Fruit fly (Drosophila melanogaster) whole organism, prepupa: ENCODE measurements around the gene CG34273.
A peak's percentile ranks its signal among the peaks of the same experiment; 100 is the strongest.

Experiments used
- Blimp-1 ChIP-seq: fragments of 200-800 bp; sonication (Bioruptor generic); optimal IDR thresholded peaks from 3 replicates; lab custom pipeline; 2017; ENCODE audit warnings: missing biosample characterization, missing genetic modification characterization, mild to moderate bottlenecking, moderate library complexity, missing genetic modification reagents
- CG10631 ChIP-seq: fragments of 200-800 bp; sonication (Bioruptor generic); optimal IDR thresholded peaks from 2 replicates; lab custom pipeline; 2016; ENCODE audit warnings: missing biosample characterization, missing genetic modification characterization
- CG11902 ChIP-seq: fragments of 200-800 bp; sonication (Bioruptor generic); optimal IDR thresholded peaks from 3 replicates; lab custom pipeline; 2016; ENCODE audit warnings: missing biosample characterization, missing genetic modification characterization
- CG15336 ChIP-seq: fragments of 200-800 bp; sonication (Bioruptor generic); IDR thresholded peaks from 2 replicates; pipeline ENCODE4 v1.3.6; 2022; ENCODE audit warnings: missing biosample characterization, missing genetic modification characterization
- CG1621 ChIP-seq: fragments of 200-800 bp; sonication (Bioruptor generic); optimal IDR thresholded peaks from 3 replicates; lab custom pipeline; 2018; ENCODE audit warnings: missing biosample characterization, mild to moderate bottlenecking, missing genetic modification characterization
- CG16779 ChIP-seq: fragments of 200-800 bp; sonication (Bioruptor generic); optimal IDR thresholded peaks from 3 replicates; lab custom pipeline; 2017; ENCODE audit warnings: missing biosample characterization, mild to moderate bottlenecking, missing genetic modification characterization
- CG31627 ChIP-seq: fragments of 200-800 bp; sonication (Bioruptor generic); optimal IDR thresholded peaks from 3 replicates; lab custom pipeline; 2016; ENCODE audit warnings: missing biosample characterization, missing genetic modification characterization
- CG32006 ChIP-seq: fragments of 200-800 bp; sonication (Bioruptor generic); optimal IDR thresholded peaks from 3 replicates; lab custom pipeline; 2017; ENCODE audit warnings: missing biosample characterization, mild to moderate bottlenecking, missing genetic modification characterization
- CG34406 ChIP-seq: fragments of 200-800 bp; sonication (Bioruptor generic); optimal IDR thresholded peaks from 3 replicates; lab custom pipeline; 2016; ENCODE audit warnings: missing biosample characterization, missing genetic modification characterization
- CG4318 ChIP-seq: fragments of 200-800 bp; sonication (Bioruptor generic); optimal IDR thresholded peaks from 3 replicates; lab custom pipeline; 2017; ENCODE audit warnings: missing biosample characterization, mild to moderate bottlenecking, missing genetic modification characterization
- CG6163 ChIP-seq: fragments of 200-800 bp; sonication (Bioruptor generic); IDR thresholded peaks from 3 replicates; pipeline ENCODE4 v1.3.6; 2022; ENCODE audit warnings: missing biosample characterization, missing genetic modification characterization
- CG6276 ChIP-seq: fragments of 200-800 bp; sonication (Bioruptor generic); optimal IDR thresholded peaks from 2 replicates; lab custom pipeline; 2017; ENCODE audit warnings: missing biosample characterization, mild to moderate bottlenecking, missing genetic modification characterization
- CG6792 ChIP-seq: fragments of 200-800 bp; sonication (Bioruptor generic); optimal IDR thresholded peaks from 3 replicates; lab custom pipeline; 2016; ENCODE audit warnings: missing biosample characterization, missing genetic modification characterization
- CG6808 ChIP-seq: fragments of 200-800 bp; sonication (Bioruptor generic); optimal IDR thresholded peaks from 3 replicates; lab custom pipeline; 2017; ENCODE audit warnings: missing biosample characterization, missing genetic modification characterization, mild to moderate bottlenecking, moderate library complexity, missing genetic modification reagents
- CG7368 ChIP-seq: fragments of 200-800 bp; sonication (Bioruptor generic); optimal IDR thresholded peaks from 3 replicates; lab custom pipeline; 2016; ENCODE audit warnings: missing biosample characterization, missing genetic modification characterization
- CG9139 ChIP-seq: fragments of 200-800 bp; sonication (Bioruptor generic); optimal IDR thresholded peaks from 3 replicates; lab custom pipeline; 2017; ENCODE audit warnings: missing biosample characterization, mild to moderate bottlenecking, missing genetic modification characterization
- Eip78C ChIP-seq: fragments of 200-800 bp; sonication (Bioruptor generic); peaks from one replicate; lab custom pipeline; 2016; ENCODE audit warnings: missing biosample characterization, missing genetic modification characterization
- Eip93F ChIP-seq: fragments of 200-800 bp; sonication (Bioruptor generic); optimal IDR thresholded peaks from 2 replicates; lab custom pipeline; 2016; ENCODE audit warnings: missing biosample characterization, mild to moderate bottlenecking, missing genetic modification characterization
- Ets96B ChIP-seq: fragments of 200-800 bp; optimal IDR thresholded peaks from 2 replicates; lab custom pipeline; 2019; ENCODE audit warnings: missing biosample characterization, mild to moderate bottlenecking, missing genetic modification characterization, moderate library complexity
- Hr38 ChIP-seq: sonication (Bioruptor generic); optimal IDR thresholded peaks from 2 replicates; lab custom pipeline; 2016; ENCODE audit warnings: missing biosample characterization, missing genetic modification characterization
- Hr39 ChIP-seq: fragments of 200-800 bp; sonication (Bioruptor generic); optimal IDR thresholded peaks from 2 replicates; lab custom pipeline; 2016; ENCODE audit warnings: missing biosample characterization, missing genetic modification characterization
- Lpt ChIP-seq: fragments of 200-800 bp; sonication (Bioruptor generic); optimal IDR thresholded peaks from 3 replicates; lab custom pipeline; 2016; ENCODE audit warnings: missing biosample characterization, missing genetic modification characterization
- Sox102F ChIP-seq: fragments of 200-800 bp; sonication (Bioruptor generic); optimal IDR thresholded peaks from 2 replicates; lab custom pipeline; 2016; ENCODE audit warnings: missing biosample characterization, mild to moderate bottlenecking, missing genetic modification characterization
- acj6 ChIP-seq: fragments of 200-800 bp; sonication (Bioruptor generic); optimal IDR thresholded peaks from 3 replicates; lab custom pipeline; 2016; ENCODE audit warnings: missing biosample characterization, missing genetic modification characterization
- cyc ChIP-seq: fragments of 200-800 bp; sonication (Bioruptor generic); optimal IDR thresholded peaks from 3 replicates; lab custom pipeline; 2016; ENCODE audit warnings: missing biosample characterization, missing genetic modification characterization
- dac ChIP-seq: fragments of 200-800 bp; sonication (Bioruptor generic); optimal IDR thresholded peaks from 2 replicates; lab custom pipeline; 2017; ENCODE audit warnings: missing biosample characterization, mild to moderate bottlenecking, missing genetic modification characterization
- eg ChIP-seq: fragments of 200-800 bp; sonication (Bioruptor generic); IDR thresholded peaks from 3 replicates; pipeline ENCODE4 v1.3.6; 2022; ENCODE audit warnings: missing biosample characterization, missing genetic modification characterization
- fd85E ChIP-seq: fragments of 200-800 bp; sonication (Bioruptor generic); optimal IDR thresholded peaks from 3 replicates; lab custom pipeline; 2016; ENCODE audit warnings: missing biosample characterization, missing genetic modification characterization
- fkh ChIP-seq: fragments of 200-800 bp; sonication (Bioruptor generic); optimal IDR thresholded peaks from 3 replicates; lab custom pipeline; 2017; ENCODE audit warnings: missing biosample characterization, mild to moderate bottlenecking, missing genetic modification characterization, moderate library complexity
- spab ChIP-seq: fragments of 200-800 bp; sonication (Bioruptor generic); optimal IDR thresholded peaks from 2 replicates; lab custom pipeline; 2017; ENCODE audit warnings: missing biosample characterization, mild to moderate bottlenecking, missing genetic modification characterization, missing genetic modification reagents
- ss ChIP-seq, 2 experiments: fragments of 200-800 bp; sonication (Bioruptor generic); optimal IDR thresholded peaks; 2 replicates in 1 of 2; 3 replicates in 1 of 2; lab custom pipeline; 2017 to 2018; ENCODE audit warnings: mild to moderate bottlenecking in 2 of 2, missing biosample characterization in 2 of 2, missing genetic modification characterization in 2 of 2, moderate library complexity in 1 of 2
- svp ChIP-seq: fragments of 200-800 bp; sonication (Bioruptor generic); peaks from one replicate; lab custom pipeline; 2016; ENCODE audit warnings: missing biosample characterization, missing genetic modification characterization
- topi ChIP-seq: fragments of 200-800 bp; sonication (Bioruptor generic); optimal IDR thresholded peaks from 3 replicates; lab custom pipeline; 2016; ENCODE audit warnings: missing biosample characterization, missing genetic modification characterization
- vri ChIP-seq: fragments of 200-800 bp; sonication (Bioruptor generic); optimal IDR thresholded peaks from 3 replicates; lab custom pipeline; 2016; ENCODE audit warnings: missing biosample characterization, mild to moderate bottlenecking, missing genetic modification characterization

The CG34273 gene

dm6 chr3R:14513420-14513819 lies 3.4 kb upstream of the CG34273 start, which contains the start of gene CG8461:
Gene CG8461 (minus strand): TSS chr3R:14513637.
- TF ChIP-seq fkh (GFP tag; lab: Kevin White, UChicago): peak; percentile 83
- TF ChIP-seq CG6276 (GFP tag; lab: Kevin White, UChicago): no peak
- TF ChIP-seq acj6: no peak
- peak; percentile 46 for TF ChIP-seq Eip78C (GFP tag; lab: Kevin White, UChicago)
- no peak for TF ChIP-seq CG6163 (GFP tag; lab: Robert Waterston, UW)
- no peak for TF ChIP-seq spab (GFP tag; lab: Kevin White, UChicago)
- no peak for TF ChIP-seq Hr39 (GFP tag; lab: Kevin White, UChicago)
- no peak for TF ChIP-seq CG32006 (GFP tag; lab: Kevin White, UChicago)
- TF ChIP-seq, all 60 proteins: peak for 2

dm6 chr3R:14520749-14521148 lies 3.9 kb downstream of the CG34273 start, which contains the start of gene Cyp313a1:
Gene Cyp313a1 (plus strand): TSS chr3R:14521049.
- TF ChIP-seq vri (GFP tag; lab: Kevin White, UChicago) (no peak), Eip93F (GFP tag; lab: Kevin White, UChicago) (no peak), cyc (GFP tag; lab: Kevin White, UChicago) (no peak), fkh (GFP tag; lab: Kevin White, UChicago) (no peak), Hr39 (GFP tag; lab: Kevin White, UChicago) (no peak), CG31627 (no peak), CG9139 (GFP tag; lab: Kevin White, UChicago) (no peak), Lpt (GFP tag; lab: Kevin White, UChicago) (no peak), CG7368 (GFP tag; lab: Kevin White, UChicago) (no peak)

- TF ChIP-seq Sox102F (GFP tag; lab: Kevin White, UChicago) (no peak), fd85E (no peak), CG16779 (tag; lab: Kevin White, UChicago) (no peak), CG10631 (GFP tag; lab: Kevin White, UChicago) (no peak), fkh (GFP tag; lab: Kevin White, UChicago) (peak; percentile 65), CG34406 (GFP tag; lab: Kevin White, UChicago) (no peak), CG15336 (GFP tag; lab: Robert Waterston, UW) (no peak), ss (GFP tag; optimal IDR thresholded peaks at IDR 0.05; lab: Kevin White, UChicago) (no peak), CG4318 (GFP tag; lab: Kevin White, UChicago) (no peak)
Observed at dm6 chr3R:14526657-14527056, 9.8 kb downstream of the CG34273 start.

dm6 chr3R:14542038-14542437 lies 25.2 kb downstream of the CG34273 start:
- TF ChIP-seq CG4318 (GFP tag; lab: Kevin White, UChicago) (no peak), CG7368 (GFP tag; lab: Kevin White, UChicago) (no peak), Blimp-1 (no peak), Hr38 (GFP tag; lab: Kevin White, UChicago) (no peak), CG9139 (GFP tag; lab: Kevin White, UChicago) (no peak), Ets96B (tag; lab: Kevin White, UChicago) (no peak), eg (GFP tag; lab: Robert Waterston, UW) (no peak), cyc (GFP tag; lab: Kevin White, UChicago) (no peak), dac (GFP tag; lab: Kevin White, UChicago) (no peak), svp (GFP tag; lab: Kevin White, UChicago) (no peak), CG6808 (GFP tag; lab: Kevin White, UChicago) (no peak), Eip78C (GFP tag; lab: Kevin White, UChicago) (no peak), Sox102F (GFP tag; lab: Kevin White, UChicago) (no peak), CG11902 (GFP tag; lab: Kevin White, UChicago) (no peak), fd85E (no peak), CG6792 (GFP tag; lab: Kevin White, UChicago) (no peak), topi (no peak), CG31627 (no peak), CG1621 (tag; lab: Kevin White, UChicago) (no peak)
